Worm (Caenorhabditis elegans): ENCODE results near the gene R01H2.4.

DNA sequence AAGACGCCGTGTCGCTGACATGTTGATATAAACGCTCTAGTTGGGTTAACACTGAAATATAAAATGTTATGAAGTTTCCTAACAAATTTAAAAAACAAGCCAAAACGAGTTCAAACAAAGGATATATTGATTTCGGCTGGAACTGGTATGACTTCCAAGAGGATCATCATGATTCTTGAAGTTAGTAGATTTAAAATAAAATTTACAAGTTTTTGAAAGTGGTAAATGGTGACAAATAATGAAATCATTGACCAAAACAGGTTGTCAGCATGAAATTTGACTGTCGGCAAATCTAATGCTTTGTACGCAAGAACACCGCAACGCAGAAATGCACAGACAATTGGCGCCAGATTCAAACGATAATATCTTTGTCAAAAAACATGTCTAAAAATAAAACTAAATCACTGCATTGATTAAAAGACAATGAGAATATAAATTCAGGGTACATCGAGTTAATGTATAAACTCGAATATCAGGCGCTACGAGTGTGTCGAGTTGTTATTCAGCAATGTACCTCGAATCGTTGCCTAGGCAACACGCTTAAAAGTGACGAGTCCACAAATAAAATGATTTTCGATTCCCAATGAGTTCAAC, 4.5 kb upstream of the R01H2.4 start, which contains the start of the genes ubc-18 and R01H2.8:
- no peak for TF ChIP-seq ztf-11 (tag; optimal IDR thresholded peaks at IDR 0.05)
- TF ChIP-seq sptf-1 (tag; optimal IDR thresholded peaks at IDR 0.05), result no peak
- no peak for TF ChIP-seq unc-30 (tag; optimal IDR thresholded peaks at IDR 0.05)
- peak in 1 of 2 experiments; percentile 38 for TF ChIP-seq mdl-1 (tag; optimal IDR thresholded peaks at IDR 0.05)
